Fruit fly (Drosophila melanogaster): ENCODE measurements around the gene OtopLb.

Gene OtopLb

DNA sequence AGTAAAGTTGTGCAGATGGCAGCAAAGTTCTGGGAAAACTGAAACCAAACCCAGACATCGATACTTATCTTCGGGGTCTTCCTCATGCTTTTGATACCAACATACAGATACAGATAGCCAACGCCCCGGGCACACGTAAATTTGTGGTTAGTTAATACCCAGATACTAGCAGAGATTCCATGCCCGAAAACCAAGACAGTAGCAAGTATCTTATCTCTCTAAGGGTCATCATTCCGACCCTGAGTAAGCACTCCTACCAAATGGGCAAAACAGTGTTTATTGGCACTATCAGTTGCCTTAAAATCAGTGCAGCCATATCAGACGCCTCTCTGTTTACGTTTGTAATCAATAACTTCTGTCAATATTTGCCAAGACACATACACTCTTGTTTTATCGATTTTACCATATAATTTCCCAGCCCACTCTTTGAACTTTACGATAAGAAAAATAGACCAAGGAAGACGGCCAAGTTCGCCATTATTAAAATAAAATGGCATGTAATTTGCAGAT, at the start of gene OtopLb:
OtopLb (minus strand) TSS at position 51 of the 510 bp plus-strand sequence.
- TF ChIP-seq insv (optimal IDR thresholded peaks at IDR 0.05), result no peak
- no peak for TF ChIP-seq ttk (optimal IDR thresholded peaks at IDR 0.05)
- TF ChIP-seq Sin3A (optimal IDR thresholded peaks at IDR 0.05), result no peak
- no peak for TF ChIP-seq Myc (optimal IDR thresholded peaks at IDR 0.05)
- no peak for TF ChIP-seq psq (optimal IDR thresholded peaks at IDR 0.05)
- no peak for TF ChIP-seq h (optimal IDR thresholded peaks at IDR 0.05)

DNA sequence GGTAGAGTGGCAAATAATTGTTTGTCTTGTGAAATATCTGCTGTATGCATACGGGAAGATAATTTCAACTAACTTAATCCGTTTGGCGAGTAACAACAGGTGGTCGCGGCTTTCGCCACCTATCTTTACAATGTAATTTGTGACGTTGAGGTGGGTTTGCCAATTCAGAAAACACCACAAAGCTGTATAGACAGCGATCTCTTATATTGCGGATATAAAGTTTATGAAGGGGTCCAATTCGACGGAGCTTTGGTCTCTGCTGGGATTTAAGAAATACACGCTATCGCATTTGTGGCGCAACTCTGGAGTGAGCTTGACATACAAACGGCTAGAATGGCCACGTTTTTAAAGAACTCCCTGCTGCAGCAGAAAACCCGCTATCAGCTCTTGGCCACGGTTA, 47.3 kb upstream of the OtopLb start, which contains the start of gene CG33282:
CG33282 (plus strand) TSS at position 301 of the 400 bp plus-strand sequence.
- TF ChIP-seq Sin3A (optimal IDR thresholded peaks at IDR 0.05), result no peak

DNA sequence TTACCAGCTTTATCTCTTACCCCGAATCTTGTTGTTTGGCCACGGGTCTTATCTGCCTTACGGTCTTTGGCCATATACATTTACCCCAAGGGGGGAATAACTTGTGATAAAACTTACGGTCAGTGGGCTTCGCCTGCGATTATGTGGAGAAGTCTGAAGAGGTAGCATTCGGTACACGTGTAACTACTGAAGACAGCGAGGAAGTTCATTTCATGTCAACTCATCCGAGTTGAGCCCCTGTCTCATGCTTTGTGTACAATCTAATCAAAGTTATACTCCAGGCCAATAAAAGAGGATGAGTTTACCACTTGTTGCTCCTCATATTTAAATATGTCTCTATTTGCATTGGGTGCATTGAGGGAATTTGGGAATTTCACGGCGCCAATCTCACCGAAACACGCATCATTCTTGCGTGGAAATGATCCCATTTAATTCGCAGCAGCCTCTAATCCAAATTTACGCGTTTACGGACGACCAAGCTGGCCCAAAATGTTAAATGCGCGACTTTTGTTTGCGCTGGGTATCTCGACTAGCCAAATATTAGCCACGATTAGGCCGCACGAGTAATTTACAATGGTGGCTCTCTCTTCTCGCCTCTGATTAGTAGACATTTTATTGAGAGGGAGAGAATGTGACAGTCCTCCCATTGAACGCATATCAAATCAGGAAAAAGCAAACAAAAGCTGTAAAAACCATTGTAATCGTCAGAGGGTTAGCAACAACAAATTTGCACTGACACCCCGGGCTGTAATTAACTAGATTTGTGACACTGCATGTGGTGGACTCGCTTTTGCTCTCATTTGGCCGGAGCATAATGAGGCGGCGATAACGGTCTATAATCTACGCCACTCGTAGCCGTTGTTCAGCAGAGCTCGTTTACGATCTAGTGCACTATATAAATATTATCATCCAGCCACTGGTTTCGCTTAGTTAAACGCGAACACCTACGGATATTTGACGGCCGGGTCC, 43.3 kb upstream of the OtopLb start, which contains the start of gene CG33281:
CG33281 (plus strand) TSS at position 919 of the 969 bp plus-strand sequence.
- TF ChIP-seq ttk (optimal IDR thresholded peaks at IDR 0.05) (no peak), h (optimal IDR thresholded peaks at IDR 0.05) (no peak), psq (optimal IDR thresholded peaks at IDR 0.05) (no peak), Sin3A (optimal IDR thresholded peaks at IDR 0.05) (no peak), Myc (optimal IDR thresholded peaks at IDR 0.05) (no peak), insv (optimal IDR thresholded peaks at IDR 0.05) (no peak)

DNA sequence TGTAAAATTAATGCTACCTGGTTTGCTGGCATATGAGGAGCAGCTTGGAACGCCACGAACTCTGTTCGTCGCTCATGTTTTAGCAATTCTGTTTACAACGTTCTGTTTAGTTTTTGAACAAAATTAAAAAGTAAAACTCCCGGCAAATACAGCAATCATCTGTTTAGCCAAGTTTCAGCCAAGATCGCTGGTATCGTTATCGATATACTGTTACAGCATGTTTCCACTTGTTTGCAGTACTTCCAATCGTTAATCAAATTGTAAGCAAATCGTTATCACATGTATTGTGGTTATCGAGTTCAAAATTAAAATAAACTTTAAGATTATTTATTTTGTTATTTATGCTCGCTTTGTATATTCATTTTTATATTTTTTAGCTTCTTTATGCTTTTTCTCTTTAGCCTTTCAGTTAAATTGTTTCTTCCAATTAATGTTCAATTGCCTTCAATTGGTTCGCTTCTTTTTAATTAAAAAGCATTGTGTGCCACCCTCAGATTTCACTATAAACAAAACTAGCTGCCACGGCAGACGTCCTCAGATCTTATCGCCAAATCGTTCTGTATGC, 39.5 kb upstream of the OtopLb start, which contains the start of the genes Fign and CG8837:
Fign (minus strand) TSS at position 142 of the 565 bp plus-strand sequence.
CG8837 (plus strand) TSS at position 515 of the 565 bp plus-strand sequence.
- no peak for TF ChIP-seq Sin3A (optimal IDR thresholded peaks at IDR 0.05)
- TF ChIP-seq Myc (optimal IDR thresholded peaks at IDR 0.05), result no peak
- no peak for TF ChIP-seq psq (optimal IDR thresholded peaks at IDR 0.05)
- no peak for TF ChIP-seq h (optimal IDR thresholded peaks at IDR 0.05)
- TF ChIP-seq ttk (optimal IDR thresholded peaks at IDR 0.05), result no peak
- TF ChIP-seq insv (optimal IDR thresholded peaks at IDR 0.05), result no peak

DNA sequence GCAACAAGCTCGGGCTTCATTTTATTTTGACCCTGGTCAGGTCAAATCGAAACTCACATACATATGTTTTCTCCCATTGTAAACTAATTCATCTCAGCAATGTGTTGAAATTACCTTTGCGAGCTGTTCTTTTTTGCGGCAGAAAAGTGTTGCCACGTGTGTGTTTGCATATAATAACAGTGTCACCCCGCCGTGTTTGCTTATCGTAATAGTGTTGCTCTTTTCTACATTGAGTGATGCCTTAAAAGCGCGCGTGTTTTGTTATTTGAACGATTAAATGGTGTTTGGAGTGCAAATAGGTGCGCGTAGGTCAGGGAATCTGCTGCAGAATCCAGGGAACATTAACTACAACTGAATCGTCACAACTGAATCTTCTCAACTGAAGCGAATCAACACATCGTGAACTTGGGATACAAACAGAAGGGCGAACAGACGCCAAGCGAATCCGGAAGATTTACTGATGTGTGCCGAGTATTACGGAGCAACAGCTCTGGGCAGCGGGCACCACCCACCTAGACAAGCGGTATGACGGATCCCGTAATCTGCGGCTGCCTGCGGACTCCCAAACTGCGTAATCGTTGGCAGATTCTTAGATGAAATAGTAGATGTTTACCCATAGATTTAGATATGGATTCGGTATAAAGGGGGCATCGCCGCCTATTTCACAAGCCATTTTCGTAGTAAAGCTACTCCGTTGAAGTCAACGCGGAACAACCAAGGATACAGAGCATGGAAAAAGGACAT, 28.4 kb upstream of the OtopLb start, which contains the start of gene CG15406:
CG15406 (plus strand) TSS at position 694 of the 744 bp plus-strand sequence.
- no peak for TF ChIP-seq h (optimal IDR thresholded peaks at IDR 0.05)
- no peak for TF ChIP-seq Sin3A (optimal IDR thresholded peaks at IDR 0.05)
- no peak for TF ChIP-seq Myc (optimal IDR thresholded peaks at IDR 0.05)
- no peak for TF ChIP-seq insv (optimal IDR thresholded peaks at IDR 0.05)
- TF ChIP-seq ttk (optimal IDR thresholded peaks at IDR 0.05), result no peak
- no peak for TF ChIP-seq psq (optimal IDR thresholded peaks at IDR 0.05)

DNA sequence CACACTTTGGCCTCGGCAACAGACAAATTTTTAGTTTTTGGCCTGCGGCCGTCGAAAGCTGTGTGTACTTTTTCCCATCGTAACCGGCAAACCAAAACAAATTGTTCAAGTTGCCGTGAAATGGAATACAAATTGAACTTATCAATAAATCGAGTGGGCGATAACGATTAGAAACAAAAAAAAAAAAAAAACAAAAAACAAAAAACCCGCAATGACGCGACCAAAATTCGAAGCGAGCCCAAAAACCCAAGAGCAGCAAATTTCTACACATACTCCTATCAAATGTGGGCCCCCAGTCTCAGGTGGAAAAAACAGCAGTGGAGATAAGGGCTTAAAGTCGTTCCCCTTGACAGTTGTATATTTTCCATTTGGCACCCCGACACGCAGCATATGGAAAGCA, 26.9 kb upstream of the OtopLb start:
- TF ChIP-seq ttk (optimal IDR thresholded peaks at IDR 0.05), result no peak
- TF ChIP-seq Myc (optimal IDR thresholded peaks at IDR 0.05), result no peak
- no peak for TF ChIP-seq psq (optimal IDR thresholded peaks at IDR 0.05)
- no peak for TF ChIP-seq insv (optimal IDR thresholded peaks at IDR 0.05)
- no peak for TF ChIP-seq h (optimal IDR thresholded peaks at IDR 0.05)
- no peak for TF ChIP-seq Sin3A (optimal IDR thresholded peaks at IDR 0.05)

DNA sequence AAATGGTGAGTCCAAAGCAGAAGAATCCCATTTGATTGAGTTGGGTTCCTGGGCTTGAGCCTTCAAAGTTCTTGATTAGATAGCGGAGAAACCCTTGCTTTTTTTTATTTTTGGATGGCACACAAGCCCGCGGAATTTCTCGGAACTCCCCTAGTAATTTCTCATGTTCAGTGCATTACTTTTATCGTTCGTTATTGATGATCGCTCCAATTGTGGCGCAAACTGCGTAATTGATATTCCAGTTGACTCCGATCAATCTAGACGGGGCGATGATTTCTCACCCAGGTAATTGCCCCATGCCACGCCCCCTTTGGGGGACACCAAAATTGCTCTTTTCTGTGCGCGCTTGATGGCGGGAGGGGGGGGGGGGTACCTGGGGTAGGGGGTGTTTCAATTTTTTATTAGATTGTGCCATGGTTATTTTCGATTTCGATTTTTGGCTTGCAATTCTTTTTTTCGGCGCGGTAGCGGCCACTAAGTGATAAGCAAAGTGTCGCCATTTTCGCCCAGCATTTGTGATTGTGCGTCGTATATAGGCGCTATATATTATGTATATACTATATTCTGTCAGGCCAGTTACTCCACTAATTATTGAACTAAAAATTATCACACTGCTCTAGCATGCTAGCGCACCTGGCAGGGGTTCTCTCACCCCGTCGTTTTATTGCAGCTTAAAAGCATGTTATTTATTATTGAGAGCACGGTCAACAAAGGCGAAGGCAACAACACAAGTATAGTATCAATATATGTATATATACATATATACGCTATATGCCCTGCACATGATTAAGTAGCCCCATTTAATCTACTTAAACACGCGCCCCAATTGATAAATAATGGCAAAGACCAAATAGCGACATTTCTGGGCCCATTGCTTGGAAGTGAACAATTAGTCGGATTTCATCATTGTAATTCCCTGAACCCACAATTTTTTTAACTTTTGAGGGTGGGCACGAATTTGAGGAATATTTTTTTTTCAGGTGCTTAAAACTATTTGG, 24.8 kb upstream of the OtopLb start:
- TF ChIP-seq psq (optimal IDR thresholded peaks at IDR 0.05) (no peak), Sin3A (optimal IDR thresholded peaks at IDR 0.05) (no peak), h (optimal IDR thresholded peaks at IDR 0.05) (no peak), Myc (optimal IDR thresholded peaks at IDR 0.05) (no peak), ttk (optimal IDR thresholded peaks at IDR 0.05) (no peak), insv (optimal IDR thresholded peaks at IDR 0.05) (no peak)

DNA sequence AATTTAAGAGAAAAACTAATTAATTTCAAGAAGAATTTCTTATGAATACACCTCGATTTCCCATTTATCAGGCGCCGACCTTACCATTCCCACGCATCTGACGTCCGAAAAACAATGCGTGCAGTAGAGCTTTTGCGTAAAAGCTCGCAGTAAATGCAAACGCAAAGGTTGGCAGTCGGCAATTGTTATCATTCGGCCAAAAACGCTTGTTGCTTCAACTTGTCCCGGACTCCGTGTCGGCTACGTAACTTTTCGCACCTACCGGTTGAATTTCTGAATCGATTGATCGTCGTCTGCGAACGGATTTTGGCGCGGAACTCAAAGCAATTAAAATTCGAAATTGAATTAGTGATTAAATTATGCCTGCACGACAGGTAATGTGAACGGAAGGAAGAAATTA, 23.6 kb upstream of the OtopLb start, which contains the start of gene CG3277:
CG3277 (plus strand) TSS at position 208 of the 400 bp plus-strand sequence.
- no peak for TF ChIP-seq ttk (optimal IDR thresholded peaks at IDR 0.05)
- TF ChIP-seq Sin3A (optimal IDR thresholded peaks at IDR 0.05), result no peak
- no peak for TF ChIP-seq Myc (optimal IDR thresholded peaks at IDR 0.05)
- TF ChIP-seq psq (optimal IDR thresholded peaks at IDR 0.05), result no peak
- no peak for TF ChIP-seq h (optimal IDR thresholded peaks at IDR 0.05)
- no peak for TF ChIP-seq insv (optimal IDR thresholded peaks at IDR 0.05)

DNA sequence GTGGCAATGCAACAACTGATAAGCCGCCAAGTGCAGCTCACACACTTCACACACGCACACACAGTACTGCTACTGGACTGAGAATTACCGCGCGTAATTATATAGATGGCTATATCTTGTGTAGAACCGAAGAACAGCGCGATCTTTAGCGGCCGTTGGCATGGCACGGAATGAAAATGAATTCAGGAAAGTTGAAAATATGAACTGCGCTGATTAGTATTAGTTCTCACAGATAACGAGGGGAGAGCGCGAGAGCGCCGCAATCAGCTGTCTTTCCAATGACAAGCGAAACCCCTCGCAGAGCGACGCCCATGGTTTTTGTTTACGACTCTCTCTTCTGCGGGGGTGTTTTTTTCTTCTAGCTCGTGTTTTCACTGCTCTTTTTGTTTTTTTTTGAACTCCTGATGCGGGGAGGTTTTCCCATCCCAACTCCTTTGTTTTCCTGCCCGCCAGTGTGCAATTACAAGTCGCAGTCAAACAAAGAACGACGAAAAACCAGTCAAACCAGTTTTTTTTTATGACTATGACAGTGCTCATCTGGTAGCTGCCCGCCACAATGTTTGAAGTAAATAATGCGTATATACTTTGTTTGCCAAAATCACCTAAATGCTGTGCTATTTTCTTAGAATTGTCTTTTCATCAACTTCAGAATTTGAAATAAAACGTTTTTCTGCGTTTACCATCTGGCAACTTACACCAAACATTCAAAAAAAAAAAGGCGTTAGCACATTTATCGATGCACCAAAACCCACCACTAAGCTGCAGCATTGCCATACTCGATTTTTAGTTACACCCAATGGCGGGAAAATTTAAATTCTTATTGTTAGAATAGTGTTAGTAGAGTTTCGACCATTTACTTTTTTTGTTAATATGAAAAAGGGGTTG, 22.9 kb upstream of the OtopLb start, which contains the start of gene CG9663:
CG9663 (minus strand) TSS at position 173 of the 885 bp plus-strand sequence.
- TF ChIP-seq psq (optimal IDR thresholded peaks at IDR 0.05), result no peak
- TF ChIP-seq insv (optimal IDR thresholded peaks at IDR 0.05), result no peak
- TF ChIP-seq Sin3A (optimal IDR thresholded peaks at IDR 0.05), result no peak
- TF ChIP-seq h (optimal IDR thresholded peaks at IDR 0.05), result no peak
- TF ChIP-seq Myc (optimal IDR thresholded peaks at IDR 0.05), result no peak
- TF ChIP-seq ttk (optimal IDR thresholded peaks at IDR 0.05), result no peak
